Worm (Caenorhabditis elegans) whole organism, L3 larva: ENCODE results near the gene plrg-1.

Experiments
- R02D3.7 ChIP-seq: fragments of 150-350 bp; optimal IDR thresholded peaks from 2 replicates; lab custom pipeline; 2014; ENCODE audit warnings: missing biosample characterization, missing genetic modification characterization
- aly-2 ChIP-seq: fragments of 150-350 bp; optimal IDR thresholded peaks from 2 replicates; lab custom pipeline; 2014; ENCODE audit warnings: missing biosample characterization, missing genetic modification characterization
- ceh-82 ChIP-seq: fragments of 150-350 bp; optimal IDR thresholded peaks from 2 replicates; lab custom pipeline; 2014; ENCODE audit warnings: missing biosample characterization, missing genetic modification characterization
- egl-27 ChIP-seq: sonication (generic microtip); optimal IDR thresholded peaks from 4 replicates; lab custom pipeline; 2017; ENCODE audit warnings: missing biosample characterization, missing genetic modification reagents, missing genetic modification characterization
- elt-1 ChIP-seq: fragments of 150-350 bp; optimal IDR thresholded peaks from 2 replicates; lab custom pipeline; 2014; ENCODE audit warnings: missing biosample characterization, missing genetic modification characterization
- eor-1 ChIP-seq, 2 experiments: fragments of 150-350 bp; optimal IDR thresholded peaks; 2 replicates each; lab custom pipeline; 2014 to 2018; ENCODE audit warnings: missing biosample characterization in 2 of 2, missing genetic modification characterization in 2 of 2
- hmg-11 ChIP-seq: sonication (generic microtip); optimal IDR thresholded peaks from 2 replicates; lab custom pipeline; 2016; ENCODE audit warnings: missing genetic modification characterization, missing compliant biosample characterization
- nhr-12 ChIP-seq: fragments of 150-350 bp; optimal IDR thresholded peaks from 2 replicates; lab custom pipeline; 2014; ENCODE audit warnings: missing biosample characterization, missing genetic modification characterization
- nhr-25 ChIP-seq: sonication (generic microtip); optimal IDR thresholded peaks from 2 replicates; lab custom pipeline; 2017; ENCODE audit warnings: missing biosample characterization, missing genetic modification characterization
- nhr-28 ChIP-seq: fragments of 150-350 bp; optimal IDR thresholded peaks from 2 replicates; lab custom pipeline; 2014; ENCODE audit warnings: missing biosample characterization, missing genetic modification characterization
- nhr-77 ChIP-seq: fragments of 150-350 bp; optimal IDR thresholded peaks from 2 replicates; lab custom pipeline; 2014; ENCODE audit warnings: missing biosample characterization, missing genetic modification characterization
- pha-4 ChIP-seq: fragments of 150-350 bp; optimal IDR thresholded peaks from 2 replicates; lab custom pipeline; 2014; ENCODE audit warnings: missing biosample characterization, missing genetic modification reagents, missing genetic modification characterization
- snpc-4 ChIP-seq: fragments of 150-350 bp; optimal IDR thresholded peaks from 2 replicates; lab custom pipeline; 2014; ENCODE audit warnings: missing biosample characterization, missing genetic modification characterization
- zag-1 ChIP-seq: fragments of 150-350 bp; optimal IDR thresholded peaks from 2 replicates; lab custom pipeline; 2014; ENCODE audit warnings: missing biosample characterization, missing genetic modification characterization

ce11 chrV:10770026-10770425, 37.7 kb downstream of the plrg-1 start, which contains the start of the genes D1054.1 and pas-2:
- TF ChIP-seq elt-1 (tag; lab: Kevin White, UChicago): no peak
- no peak for TF ChIP-seq aly-2 (tag; lab: Kevin White, UChicago)
- TF ChIP-seq egl-27 (tag; lab: Kevin White, UChicago): no peak
- peak; percentile 47 for TF ChIP-seq pha-4 (tag; lab: Kevin White, UChicago)
- TF ChIP-seq snpc-4 (tag; lab: Kevin White, UChicago): peak; percentile 49
- TF ChIP-seq nhr-28 (tag; lab: Kevin White, UChicago): no peak
- no peak for TF ChIP-seq ceh-82 (tag; lab: Kevin White, UChicago)
- TF ChIP-seq zag-1: no peak
- TF ChIP-seq R02D3.7: no peak
- no peak for TF ChIP-seq eor-1 (tag; optimal IDR thresholded peaks at IDR 0.05; lab: Kevin White, UChicago)
- no peak for TF ChIP-seq hmg-11
- TF ChIP-seq nhr-25 (tag; lab: Kevin White, UChicago): no peak
- TF ChIP-seq nhr-77 (tag; lab: Kevin White, UChicago): no peak
- TF ChIP-seq nhr-12 (tag; lab: Kevin White, UChicago): no peak
